Worm (Caenorhabditis elegans): ENCODE results near the gene vha-15.
A peak's percentile ranks its signal among the peaks of the same experiment; 100 is the strongest.

Gene vha-15

DNA sequence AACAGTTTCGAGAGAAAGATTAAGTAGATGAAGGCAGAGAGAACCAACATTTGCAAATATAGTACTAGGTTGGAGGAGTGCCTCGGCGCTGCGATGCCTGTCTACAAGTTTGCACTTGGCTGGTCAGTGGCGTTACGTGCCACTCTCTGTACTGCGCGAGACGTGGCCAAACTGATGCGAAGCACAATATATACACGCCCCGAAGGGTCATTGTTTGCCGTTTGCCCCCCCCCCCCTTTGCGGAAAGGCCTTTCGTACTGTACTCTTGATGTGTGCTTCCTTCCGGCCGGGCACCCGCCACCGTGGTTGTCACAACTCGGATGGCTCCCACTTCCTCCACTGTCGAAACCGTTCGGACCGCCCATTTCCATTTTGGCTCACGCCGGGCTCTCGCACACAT lies 25.6 kb upstream of the vha-15 start:
- TF ChIP-seq ref-1 (GFP tag; conservative IDR thresholded peaks at IDR 0.05) (no peak), tab-1 (GFP tag; IDR thresholded peaks at IDR 0.05) (no peak), med-1 (GFP tag; optimal IDR thresholded peaks at IDR 0.05; ENCODE audit: insufficient read depth) (no peak), flt-1 (GFP tag; IDR thresholded peaks at IDR 0.05) (no peak), T22C8.4 (GFP tag; IDR thresholded peaks at IDR 0.05) (no peak), ztf-29 (GFP tag; IDR thresholded peaks at IDR 0.05) (no peak)

DNA sequence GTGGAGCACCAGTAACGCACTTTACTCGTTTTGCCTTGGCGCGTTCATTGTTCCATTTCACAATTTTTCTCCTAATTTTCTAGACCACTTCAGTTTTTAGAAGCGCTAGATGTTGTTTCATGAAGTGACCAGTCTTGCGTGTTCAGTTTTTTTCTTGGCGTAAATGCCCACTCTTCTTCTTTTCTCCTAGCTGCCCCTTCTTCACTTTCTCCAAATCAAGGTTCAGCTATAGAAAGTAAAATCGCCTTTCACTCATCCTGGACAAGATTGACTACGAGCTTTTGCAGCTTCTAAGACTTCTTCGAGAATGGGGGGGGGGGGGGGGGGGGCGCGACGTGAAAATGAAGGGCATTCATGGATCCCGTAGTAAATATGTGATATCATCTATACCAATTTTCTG lies 25.0 kb upstream of the vha-15 start:
- TF ChIP-seq cog-1 (tag; optimal IDR thresholded peaks at IDR 0.05) = no peak
- no peak for TF ChIP-seq ztf-23 (GFP tag; IDR thresholded peaks at IDR 0.05)
- TF ChIP-seq flt-1 (GFP tag; IDR thresholded peaks at IDR 0.05) = no peak
- TF ChIP-seq ref-1 (GFP tag; conservative IDR thresholded peaks at IDR 0.05) = no peak
- TF ChIP-seq klf-2 (GFP tag; conservative IDR thresholded peaks at IDR 0.05) = no peak
- no peak for TF ChIP-seq ztf-29 (GFP tag; IDR thresholded peaks at IDR 0.05)

DNA sequence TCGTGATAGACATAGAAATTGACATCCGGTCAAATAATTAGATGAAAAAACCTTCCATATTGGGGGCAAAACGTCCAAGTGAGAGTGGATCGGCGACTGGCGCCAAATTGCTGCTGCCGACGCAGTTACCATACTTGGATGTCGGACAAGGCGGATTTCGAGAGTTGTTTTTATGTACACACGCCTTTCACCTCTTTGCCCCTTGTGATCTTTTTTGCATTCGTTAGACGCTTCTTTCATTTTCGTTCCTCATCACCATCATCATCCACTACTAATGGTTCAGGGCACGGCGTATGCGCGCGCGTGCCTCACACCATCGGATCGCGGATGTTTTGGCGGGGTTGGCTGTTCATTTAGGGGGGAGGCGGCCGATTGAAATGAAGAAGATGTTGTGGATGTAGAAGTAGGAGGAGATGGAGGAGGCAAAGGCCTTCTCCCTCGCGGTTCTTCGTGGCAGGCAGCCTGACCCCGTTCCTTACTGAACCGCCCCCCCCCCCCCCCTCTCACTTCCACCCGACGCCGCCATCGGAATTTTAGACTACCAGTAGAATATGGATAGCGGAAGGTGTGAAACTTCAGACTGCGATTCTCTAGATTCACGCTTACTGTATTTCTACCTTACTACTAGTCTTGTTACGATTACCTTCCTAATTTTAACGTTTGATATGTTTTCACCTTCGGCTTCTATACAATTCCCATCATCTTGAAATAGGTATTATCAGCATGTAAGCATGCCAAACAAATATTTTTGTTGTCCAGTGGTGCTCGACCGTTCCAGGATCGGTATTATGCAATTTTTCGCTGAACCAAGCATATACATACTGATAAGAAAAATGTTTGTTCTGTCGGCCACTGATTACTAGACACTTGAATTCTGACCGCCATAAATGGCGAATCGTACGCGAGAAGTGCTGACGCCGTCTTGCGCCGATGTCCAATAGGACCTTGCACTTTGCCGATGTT lies 24.0 kb upstream of the vha-15 start:
- TF ChIP-seq ztf-23 (GFP tag; IDR thresholded peaks at IDR 0.05) = 0 out of 2 replicates have a peak, but pooled peaks have one; percentile 13
- TF ChIP-seq klf-2 (GFP tag; conservative IDR thresholded peaks at IDR 0.05) = no peak

DNA sequence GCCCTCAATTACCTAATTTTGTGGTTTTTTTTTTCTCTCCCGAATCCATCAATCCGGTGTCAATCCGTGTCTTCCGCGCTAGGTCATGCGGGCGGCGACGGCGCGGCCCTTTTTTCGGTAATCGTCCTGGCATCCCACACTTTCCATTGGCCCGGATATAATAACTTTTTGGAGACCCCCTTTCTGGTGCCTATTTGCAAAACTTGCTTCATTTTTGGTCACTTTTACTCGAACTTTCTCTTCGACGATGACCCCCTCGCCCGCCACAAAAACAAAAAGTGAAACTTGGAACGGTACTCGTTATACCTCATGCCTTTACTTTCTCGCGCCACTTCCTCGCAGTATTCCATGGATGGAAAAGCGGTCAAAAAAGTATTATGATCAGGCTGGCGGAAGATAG lies 23.3 kb upstream of the vha-15 start:
- TF ChIP-seq klf-2 (GFP tag; conservative IDR thresholded peaks at IDR 0.05) (no peak), ref-1 (GFP tag; conservative IDR thresholded peaks at IDR 0.05) (no peak), ztf-23 (GFP tag; IDR thresholded peaks at IDR 0.05) (no peak), cog-1 (tag; optimal IDR thresholded peaks at IDR 0.05) (no peak), T22C8.4 (GFP tag; IDR thresholded peaks at IDR 0.05) (no peak), flt-1 (GFP tag; IDR thresholded peaks at IDR 0.05) (no peak), ztf-29 (GFP tag; IDR thresholded peaks at IDR 0.05) (no peak), tab-1 (GFP tag; IDR thresholded peaks at IDR 0.05) (no peak), med-1 (GFP tag; optimal IDR thresholded peaks at IDR 0.05; ENCODE audit: insufficient read depth) (no peak)

DNA sequence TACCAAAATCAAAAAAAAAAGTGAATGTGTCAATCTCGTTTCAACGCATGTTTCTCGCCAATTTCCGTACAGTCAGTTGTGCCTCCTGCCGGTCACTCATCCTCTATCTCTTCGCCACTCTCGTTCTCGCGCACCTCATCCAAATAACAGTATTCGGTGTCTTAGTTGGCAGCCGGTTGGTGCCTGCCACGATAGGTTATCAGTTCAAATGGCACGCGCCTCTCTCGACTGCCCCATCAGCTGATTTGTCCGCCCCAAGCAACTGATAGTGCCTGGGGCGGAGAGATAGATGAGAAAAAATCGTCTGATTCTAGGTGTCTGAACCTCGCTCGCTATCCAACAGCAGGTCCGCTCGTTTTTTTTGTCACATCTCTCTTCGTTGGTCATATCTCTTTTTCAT lies 22.6 kb upstream of the vha-15 start:
- no peak for TF ChIP-seq tab-1 (GFP tag; IDR thresholded peaks at IDR 0.05)
- TF ChIP-seq ztf-23 (GFP tag; IDR thresholded peaks at IDR 0.05) = no peak
- TF ChIP-seq flt-1 (GFP tag; IDR thresholded peaks at IDR 0.05) = no peak; the same call in 1 of the 2 replicates
- TF ChIP-seq ztf-29 (GFP tag; IDR thresholded peaks at IDR 0.05) = no peak
- TF ChIP-seq T22C8.4 (GFP tag; IDR thresholded peaks at IDR 0.05) = no peak
- no peak for TF ChIP-seq klf-2 (GFP tag; conservative IDR thresholded peaks at IDR 0.05)
- TF ChIP-seq cog-1 (tag; optimal IDR thresholded peaks at IDR 0.05) = no peak
- TF ChIP-seq med-1 (GFP tag; optimal IDR thresholded peaks at IDR 0.05; ENCODE audit: insufficient read depth) = no peak
- no peak for TF ChIP-seq ref-1 (GFP tag; conservative IDR thresholded peaks at IDR 0.05)

DNA sequence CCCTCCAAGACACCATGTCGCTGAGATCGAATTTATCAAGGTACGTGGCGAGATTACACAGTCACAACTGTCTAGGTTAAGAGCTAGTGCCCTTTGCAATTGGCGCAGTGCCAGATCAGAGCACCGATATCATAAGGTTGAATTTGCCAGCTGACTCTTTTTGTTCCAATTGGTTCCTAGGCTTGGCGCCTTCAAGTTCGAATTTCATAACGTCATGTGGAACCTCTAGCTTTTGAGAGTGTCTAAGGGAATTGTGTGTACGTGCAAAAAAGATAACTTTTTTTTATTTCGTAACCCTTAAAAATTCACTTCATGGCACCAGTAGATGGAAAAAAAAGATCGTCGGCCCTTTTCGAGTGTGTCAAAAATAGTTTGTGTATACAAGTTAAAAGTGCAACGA lies 21.5 kb upstream of the vha-15 start:
- TF ChIP-seq T22C8.4 (GFP tag; IDR thresholded peaks at IDR 0.05) = no peak

DNA sequence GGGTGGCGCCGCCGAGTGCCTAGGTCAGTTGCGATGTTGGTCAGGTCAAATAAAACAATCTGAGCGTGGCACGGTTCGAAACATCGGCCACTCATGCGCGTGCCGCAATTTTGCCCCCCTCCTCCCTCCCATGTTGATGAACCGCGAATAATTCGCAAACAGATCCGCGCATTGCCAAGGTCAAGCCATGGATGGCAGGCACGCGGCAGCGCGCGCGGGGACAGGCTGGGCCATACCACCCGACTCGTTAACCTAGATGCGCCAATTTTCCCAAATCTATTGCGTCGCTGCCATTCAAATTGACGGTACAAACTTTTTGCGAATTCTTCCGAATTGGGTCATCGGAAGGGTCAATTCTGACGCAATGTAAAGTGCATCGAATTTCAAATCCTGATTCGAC lies 21.0 kb upstream of the vha-15 start:
- TF ChIP-seq klf-2 (GFP tag; conservative IDR thresholded peaks at IDR 0.05) (0 out of 2 replicates have a peak, but pooled peaks have one; percentile 41), T22C8.4 (GFP tag; IDR thresholded peaks at IDR 0.05) (no peak)

DNA sequence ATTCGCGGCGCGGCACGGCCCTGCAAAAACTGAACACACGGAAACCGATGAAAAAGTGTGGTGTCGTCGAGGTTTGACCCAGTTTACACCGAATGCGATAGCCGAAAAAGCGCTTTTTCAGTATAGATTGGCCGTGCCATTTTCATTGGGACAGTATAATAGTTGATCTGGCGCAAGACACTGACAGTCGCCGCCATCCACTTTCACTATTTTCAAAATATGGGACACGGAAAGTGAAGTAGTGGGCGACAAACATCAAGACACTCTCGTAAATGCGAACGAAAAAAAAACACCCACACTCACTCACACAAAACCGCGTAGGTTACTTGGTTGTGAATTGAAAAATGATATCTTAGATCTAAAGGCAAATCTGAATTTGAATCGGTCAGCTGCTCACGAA lies 18.7 kb upstream of the vha-15 start:
- TF ChIP-seq klf-2 (GFP tag; conservative IDR thresholded peaks at IDR 0.05) = no peak
- no peak for TF ChIP-seq ref-1 (GFP tag; conservative IDR thresholded peaks at IDR 0.05)
- TF ChIP-seq cog-1 (tag; optimal IDR thresholded peaks at IDR 0.05) = no peak
- no peak for TF ChIP-seq ztf-29 (GFP tag; IDR thresholded peaks at IDR 0.05)
- TF ChIP-seq T22C8.4 (GFP tag; IDR thresholded peaks at IDR 0.05) = no peak
- TF ChIP-seq ztf-23 (GFP tag; IDR thresholded peaks at IDR 0.05) = no peak
- no peak for TF ChIP-seq tab-1 (GFP tag; IDR thresholded peaks at IDR 0.05)
- TF ChIP-seq flt-1 (GFP tag; IDR thresholded peaks at IDR 0.05) = no peak
- TF ChIP-seq med-1 (GFP tag; optimal IDR thresholded peaks at IDR 0.05; ENCODE audit: insufficient read depth) = no peak

DNA sequence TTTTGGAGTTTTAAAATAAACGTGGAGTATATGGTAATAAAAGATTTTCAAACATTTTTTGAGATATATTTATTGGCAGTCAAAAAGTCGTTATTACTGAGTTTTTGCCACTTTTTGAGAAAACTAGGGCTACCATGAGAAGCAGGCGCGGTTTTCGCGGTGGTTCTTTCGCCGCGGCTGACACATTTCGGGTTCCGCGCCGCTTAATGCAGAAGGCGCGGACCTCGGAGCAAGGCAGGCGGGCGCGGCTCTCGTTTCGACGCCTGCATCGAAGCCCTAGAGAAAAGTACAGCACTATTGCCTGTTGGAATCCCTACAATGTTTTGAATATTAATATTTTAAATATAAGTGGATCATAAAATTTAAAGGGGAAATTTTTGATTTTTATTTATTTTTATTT lies 18.3 kb upstream of the vha-15 start:
- TF ChIP-seq ztf-29 (GFP tag; IDR thresholded peaks at IDR 0.05) (no peak), T22C8.4 (GFP tag; IDR thresholded peaks at IDR 0.05) (no peak), ztf-23 (GFP tag; IDR thresholded peaks at IDR 0.05) (no peak), klf-2 (GFP tag; conservative IDR thresholded peaks at IDR 0.05) (no peak)

DNA sequence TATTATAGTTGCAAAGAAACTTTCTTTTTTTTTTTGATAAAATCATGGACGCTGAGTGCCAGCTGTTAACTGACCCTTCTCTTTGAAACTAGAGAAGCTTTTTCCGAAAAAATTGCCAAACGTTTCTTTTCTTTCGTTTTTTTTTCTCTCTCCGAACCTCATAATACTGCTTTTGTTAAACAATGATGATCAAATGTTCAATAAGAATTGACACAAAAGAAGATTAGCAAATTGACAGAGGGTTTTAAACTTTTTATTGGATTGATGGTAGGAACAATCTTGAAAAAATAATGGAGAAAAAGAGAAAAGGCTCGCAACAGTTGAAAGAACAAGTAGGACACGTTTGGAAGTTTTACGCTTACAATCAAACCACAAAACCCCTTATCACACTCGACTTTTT lies 16.9 kb upstream of the vha-15 start, which contains the start of gene hex-1:
Gene hex-1 (plus strand): TSS at position 301 of the 400 bp plus-strand sequence.
- TF ChIP-seq ztf-29 (GFP tag; IDR thresholded peaks at IDR 0.05) (no peak), klf-2 (GFP tag; conservative IDR thresholded peaks at IDR 0.05) (no peak), T22C8.4 (GFP tag; IDR thresholded peaks at IDR 0.05) (no peak), cog-1 (tag; optimal IDR thresholded peaks at IDR 0.05) (no peak), ztf-23 (GFP tag; IDR thresholded peaks at IDR 0.05) (no peak)

DNA sequence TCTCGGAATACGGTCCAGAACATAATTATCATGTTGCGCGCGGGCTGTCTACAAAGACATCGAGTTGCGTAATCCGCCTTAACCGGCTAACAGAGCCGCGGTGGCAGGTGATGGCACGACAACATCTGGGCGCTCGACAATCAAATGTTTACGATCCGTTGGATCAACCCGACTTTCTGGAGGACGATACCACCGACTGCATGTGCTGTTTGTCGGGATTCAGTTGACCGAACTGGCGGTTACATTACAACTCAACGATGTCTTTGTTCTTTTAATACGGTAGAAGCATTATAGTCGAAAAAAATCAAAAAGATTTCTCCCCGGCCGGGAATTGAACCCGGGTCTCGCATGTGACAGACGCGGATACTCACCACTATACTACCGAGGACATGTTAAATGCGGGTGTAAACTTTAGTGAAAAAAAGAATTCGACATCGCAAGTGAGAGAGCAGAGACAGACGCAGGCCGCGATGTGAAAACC lies 10.8 kb upstream of the vha-15 start:
- TF ChIP-seq ztf-29 (GFP tag; IDR thresholded peaks at IDR 0.05) = peak; percentile 80
- TF ChIP-seq T22C8.4 (GFP tag; IDR thresholded peaks at IDR 0.05) = peak; percentile 81
- TF ChIP-seq klf-2 (GFP tag; conservative IDR thresholded peaks at IDR 0.05) = peak; percentile 87
- TF ChIP-seq ref-1 (GFP tag; conservative IDR thresholded peaks at IDR 0.05) = peak; percentile 80
- TF ChIP-seq med-1 (GFP tag; optimal IDR thresholded peaks at IDR 0.05; ENCODE audit: insufficient read depth) = peak; percentile 43
- TF ChIP-seq ztf-23 (GFP tag; IDR thresholded peaks at IDR 0.05) = peak; percentile 90
- peak; percentile 81 for TF ChIP-seq cog-1 (tag; optimal IDR thresholded peaks at IDR 0.05)
- TF ChIP-seq flt-1 (GFP tag; IDR thresholded peaks at IDR 0.05) = peak; percentile 90
- TF ChIP-seq tab-1 (GFP tag; IDR thresholded peaks at IDR 0.05) = peak; percentile 84
